Worm (Caenorhabditis elegans) whole organism, early embryonic: ENCODE data around the gene F16H6.8.

ENCODE experiments used
- ama-1 ChIP-seq: fragments of 150-350 bp; optimal IDR thresholded peaks from 2 replicates; lab custom pipeline; 2014
- ceh-13 ChIP-seq: fragments of 200-800 bp; sonication (Bioruptor generic); optimal IDR thresholded peaks from 2 replicates; lab custom pipeline; 2018; ENCODE audit warnings: mild to moderate bottlenecking, missing genetic modification characterization, missing compliant biosample characterization
- ceh-36 ChIP-seq: sonication (generic microtip); optimal IDR thresholded peaks from 2 replicates; lab custom pipeline; 2016; ENCODE audit warnings: missing genetic modification characterization, inconsistent platforms, missing compliant biosample characterization
- ets-7 ChIP-seq: sonication (generic microtip); optimal IDR thresholded peaks from 2 replicates; lab custom pipeline; 2016; ENCODE audit warnings: missing genotype, missing genetic modification characterization, missing compliant biosample characterization
- flt-1 ChIP-seq: fragments of 200-800 bp; sonication (Bioruptor generic); IDR thresholded peaks from 2 replicates; pipeline ENCODE4 v1.3.6; 2022; ENCODE audit warnings: missing genetic modification characterization, missing compliant biosample characterization
- hmbx-1 ChIP-seq: sonication (generic microtip); optimal IDR thresholded peaks from 2 replicates; lab custom pipeline; 2016; ENCODE audit warnings: mild to moderate bottlenecking, missing genetic modification characterization, missing compliant biosample characterization
- hnd-1 ChIP-seq: sonication (generic microtip); optimal IDR thresholded peaks from 2 replicates; lab custom pipeline; 2016; ENCODE audit warnings: missing genetic modification characterization, missing compliant biosample characterization
- pes-1 ChIP-seq: fragments of 200-800 bp; sonication (Bioruptor generic); IDR thresholded peaks from 2 replicates; pipeline ENCODE4 v1.3.6; 2022; ENCODE audit warnings: missing genetic modification reagents, missing genetic modification characterization, missing compliant biosample characterization
- sea-1 ChIP-seq: fragments of 200-800 bp; sonication (Bioruptor generic); conservative IDR thresholded peaks from 2 replicates; pipeline ENCODE4 v1.3.6; 2022; ENCODE audit warnings: missing genetic modification characterization, missing compliant biosample characterization
- tbx-37 ChIP-seq: fragments of 200-800 bp; sonication (Bioruptor generic); conservative IDR thresholded peaks from 2 replicates; pipeline ENCODE4 v1.3.6; 2022; ENCODE audit warnings: missing genetic modification reagents, missing genetic modification characterization, missing compliant biosample characterization
- tra-4 ChIP-seq: sonication (generic microtip); optimal IDR thresholded peaks from 2 replicates; lab custom pipeline; 2017; ENCODE audit warnings: missing genetic modification characterization, missing compliant biosample characterization

- TF ChIP-seq ama-1 (lab: Kevin White, UChicago) (no peak), pes-1 (no peak), flt-1 (GFP tag; lab: Robert Waterston, UW) (no peak), ets-7 (tag; lab: Kevin White, UChicago) (no peak), tbx-37 (GFP tag; lab: Robert Waterston, UW) (no peak), tra-4 (tag; lab: Kevin White, UChicago) (no peak), ceh-36 (tag; lab: Kevin White, UChicago) (no peak), ceh-13 (GFP tag; lab: Kevin White, UChicago) (no peak), hmbx-1 (no peak), hnd-1 (tag; lab: Kevin White, UChicago) (no peak), sea-1 (no peak)
These were observed 49.4 kb upstream of the F16H6.8 start for ce11 chrV:18265514-18265913.
